Worm (Caenorhabditis elegans): Measurements from ENCODE around the gene H20J04.1.

DNA sequence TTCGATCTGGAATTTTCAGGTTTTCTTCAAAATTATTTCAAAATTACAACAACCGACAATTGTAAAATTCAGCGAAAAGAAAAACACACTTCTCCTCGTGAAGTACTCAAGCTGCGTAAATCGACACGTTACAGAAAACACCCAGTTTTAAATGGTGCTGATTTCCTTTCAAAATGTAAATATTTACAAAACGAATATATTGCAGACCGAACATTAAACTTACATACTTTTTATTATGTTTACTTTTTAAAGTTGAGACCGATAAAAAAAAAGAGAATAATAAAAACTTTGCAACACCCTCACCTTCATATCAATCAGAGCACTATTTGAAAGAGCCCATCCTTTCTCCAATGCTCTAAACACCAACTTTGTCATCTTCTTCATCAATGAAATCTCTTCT, 15.4 kb downstream of the H20J04.1 start:
- TF ChIP-seq F49E8.2 (tag; optimal IDR thresholded peaks at IDR 0.05; ENCODE audit: borderline replicate concordance) (no peak), nhr-28 (tag; optimal IDR thresholded peaks at IDR 0.05) (no peak), Y75B8A.6 (GFP tag; IDR thresholded peaks at IDR 0.05) (no peak), F37D6.2 (tag; optimal IDR thresholded peaks at IDR 0.05) (no peak), dpl-1 (GFP tag; optimal IDR thresholded peaks at IDR 0.05) (no peak), fkh-10 (GFP tag; optimal IDR thresholded peaks at IDR 0.05) (no peak), madf-9 (GFP tag; conservative IDR thresholded peaks at IDR 0.05) (no peak), F10B5.3 (tag; optimal IDR thresholded peaks at IDR 0.05) (no peak), R02D3.7 (tag; optimal IDR thresholded peaks at IDR 0.05) (no peak), tra-1 (GFP tag; IDR thresholded peaks at IDR 0.05) (no peak), nhr-11 (tag; optimal IDR thresholded peaks at IDR 0.05) (no peak), attf-4 (tag; optimal IDR thresholded peaks at IDR 0.05) (no peak), tag-97 (GFP tag; IDR thresholded peaks at IDR 0.05) (no peak)
